Worm (Caenorhabditis elegans): ENCODE measurements around the gene T21D12.11.
A peak's percentile ranks its signal among the peaks of the same experiment; 100 is the strongest.

Gene T21D12.11

ce11 chrIV:313615-314014 is 44.4 kb downstream of the T21D12.11 start, which contains the start of gene snai-1:
snai-1 (minus strand) TSS chrIV:313715.
- TF ChIP-seq unc-62 (GFP tag; optimal IDR thresholded peaks at IDR 0.05): no peak
- no peak for TF ChIP-seq tlp-1 (tag; optimal IDR thresholded peaks at IDR 0.05)
- TF ChIP-seq egl-13 (tag; optimal IDR thresholded peaks at IDR 0.05): no peak
- no peak for TF ChIP-seq Y116A8C.19 (tag; optimal IDR thresholded peaks at IDR 0.05; ENCODE audit: borderline replicate concordance)
- no peak for TF ChIP-seq efl-3 (GFP tag; optimal IDR thresholded peaks at IDR 0.05)

DNA sequence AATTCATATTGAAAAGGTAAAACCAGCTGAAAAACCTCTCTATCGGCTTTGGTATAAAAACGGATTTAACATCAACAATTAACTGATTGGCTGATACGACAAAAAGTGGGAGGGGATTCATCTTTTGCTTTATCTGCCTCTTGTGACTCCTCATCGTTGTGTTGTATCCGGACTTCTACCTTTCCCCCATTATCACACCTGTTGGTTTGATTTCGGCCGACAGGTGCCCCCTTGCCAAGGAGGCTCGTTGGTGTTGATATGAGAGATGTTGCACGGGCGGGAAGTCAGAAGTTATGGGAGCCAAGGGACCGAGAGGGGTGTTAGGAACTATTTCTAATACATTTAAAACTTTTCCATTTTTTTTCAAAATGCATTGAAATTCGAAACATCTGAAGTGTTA is 45.3 kb downstream of the T21D12.11 start:
- peak; percentile 54 for TF ChIP-seq rnt-1 (tag; optimal IDR thresholded peaks at IDR 0.05)
- no peak for TF ChIP-seq pqm-1 (tag; optimal IDR thresholded peaks at IDR 0.05)

ce11 chrIV:319654-320053 is 50.4 kb downstream of the T21D12.11 start:
- TF ChIP-seq elt-2 (tag; optimal IDR thresholded peaks at IDR 0.05) (peak; percentile 66), pag-3 (tag; optimal IDR thresholded peaks at IDR 0.05; ENCODE audit: borderline replicate concordance, insufficient read depth) (no peak), hlh-4 (tag; optimal IDR thresholded peaks at IDR 0.05) (no peak)

DNA sequence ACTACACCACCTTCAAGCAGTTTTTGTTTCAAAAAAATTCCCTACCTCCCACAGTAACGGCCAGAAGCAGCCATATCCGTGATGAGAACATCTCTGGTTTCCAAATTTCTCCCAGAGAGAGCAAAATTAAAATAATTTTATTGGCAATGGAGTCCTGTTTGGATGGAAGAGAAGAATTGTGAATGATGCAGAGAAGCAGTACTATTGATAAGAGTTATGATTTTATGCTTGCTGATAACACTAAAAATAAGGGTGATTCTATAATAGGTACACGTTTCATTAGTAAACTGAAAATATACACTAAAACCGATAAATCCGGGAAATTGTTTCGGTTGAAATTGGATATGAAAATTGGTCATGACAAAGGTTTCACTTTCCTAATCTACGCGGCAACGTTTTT is 51.2 kb downstream of the T21D12.11 start, which contains the start of gene dsc-4:
TSS of gene dsc-4 (minus strand) at position 165 of the 400 bp plus-strand sequence.
- TF ChIP-seq elt-2 (tag; optimal IDR thresholded peaks at IDR 0.05) (peak; percentile 41), pag-3 (tag; optimal IDR thresholded peaks at IDR 0.05; ENCODE audit: borderline replicate concordance, insufficient read depth) (no peak)
